Worm (Caenorhabditis elegans) whole organism, L1 larva: ENCODE results near the gene K10G4.5.

Experiments used
- F16B12.6 ChIP-seq: fragments of 150-350 bp; optimal IDR thresholded peaks from 2 replicates; lab custom pipeline; 2014; ENCODE audit warnings: missing biosample characterization, missing genetic modification characterization
- alr-1 ChIP-seq: fragments of 200-800 bp; sonication (Bioruptor generic); optimal IDR thresholded peaks from 2 replicates; lab custom pipeline; 2018; ENCODE audit warnings: borderline replicate concordance, mild to moderate bottlenecking, missing genetic modification characterization, missing compliant biosample characterization
- aly-2 ChIP-seq: fragments of 150-350 bp; optimal IDR thresholded peaks from 2 replicates; lab custom pipeline; 2014; ENCODE audit warnings: missing biosample characterization, missing genetic modification characterization
- blmp-1 ChIP-seq: fragments of 150-350 bp; optimal IDR thresholded peaks from 2 replicates; lab custom pipeline; 2014; ENCODE audit warnings: missing biosample characterization, missing genetic modification characterization
- ceh-63 ChIP-seq: fragments of 200-800 bp; sonication (Bioruptor generic); optimal IDR thresholded peaks from 2 replicates; lab custom pipeline; 2018; ENCODE audit warnings: mild to moderate bottlenecking, missing genetic modification characterization, missing compliant biosample characterization
- ceh-8 ChIP-seq: fragments of 200-800 bp; sonication (Bioruptor generic); optimal IDR thresholded peaks from 2 replicates; lab custom pipeline; 2018; ENCODE audit warnings: mild to moderate bottlenecking, missing genetic modification characterization, moderate library complexity, missing compliant biosample characterization
- ceh-82 ChIP-seq, 3 experiments: fragments of 150-350 bp in 1 of 3; sonication (generic microtip) in 2 of 3; optimal IDR thresholded peaks; 2 replicates each; lab custom pipeline; 2014 to 2017; ENCODE audit warnings: missing biosample characterization in 3 of 3, missing genetic modification characterization in 3 of 3
- ceh-90 ChIP-seq: sonication (generic microtip); optimal IDR thresholded peaks from 2 replicates; lab custom pipeline; 2016; ENCODE audit warnings: missing genetic modification characterization, missing compliant biosample characterization
- dpl-1 ChIP-seq, 3 experiments: fragments of 150-350 bp in 2 of 3; sonication (generic microtip) in 1 of 3; optimal IDR thresholded peaks; 2 replicates each; lab custom pipeline; 2014 to 2017; ENCODE audit warnings: missing biosample characterization in 3 of 3, missing genetic modification characterization in 3 of 3, missing genetic modification reagents in 3 of 3
- dsc-1 ChIP-seq: sonication (generic microtip); optimal IDR thresholded peaks from 2 replicates; lab custom pipeline; 2016; ENCODE audit warnings: mild to moderate bottlenecking, missing genetic modification characterization, missing compliant biosample characterization
- efl-3 ChIP-seq: fragments of 200-800 bp; sonication (Bioruptor generic); optimal IDR thresholded peaks from 2 replicates; lab custom pipeline; 2018; ENCODE audit warnings: mild to moderate bottlenecking, missing genetic modification characterization, missing compliant biosample characterization
- elt-2 ChIP-seq: sonication (generic microtip); optimal IDR thresholded peaks from 2 replicates; lab custom pipeline; 2016; ENCODE audit warnings: missing genetic modification characterization, mild to moderate bottlenecking, inconsistent platforms, missing compliant biosample characterization, missing genetic modification reagents
- fkh-4 ChIP-seq: sonication (generic microtip); optimal IDR thresholded peaks from 2 replicates; lab custom pipeline; 2016; ENCODE audit warnings: missing compliant biosample characterization, missing genetic modification characterization, borderline replicate concordance
- fos-1 ChIP-seq: fragments of 150-350 bp; optimal IDR thresholded peaks from 2 replicates; lab custom pipeline; 2014; ENCODE audit warnings: missing biosample characterization, missing genetic modification characterization
- hlh-17 ChIP-seq: fragments of 200-800 bp; sonication (Bioruptor generic); optimal IDR thresholded peaks from 2 replicates; lab custom pipeline; 2018; ENCODE audit warnings: missing genetic modification characterization, mild to moderate bottlenecking, missing compliant biosample characterization, moderate library complexity, borderline replicate concordance
- hpl-2 ChIP-seq: fragments of 150-350 bp; optimal IDR thresholded peaks from 2 replicates; lab custom pipeline; 2014; ENCODE audit warnings: missing biosample characterization, missing genetic modification reagents, missing genetic modification characterization
- lin-13 ChIP-seq: fragments of 150-350 bp; optimal IDR thresholded peaks from 2 replicates; lab custom pipeline; 2014; ENCODE audit warnings: missing biosample characterization, missing genetic modification reagents, missing genetic modification characterization
- lin-14 ChIP-seq: fragments of 200-800 bp; sonication (Bioruptor generic); optimal IDR thresholded peaks from 2 replicates; lab custom pipeline; 2018; ENCODE audit warnings: mild to moderate bottlenecking, missing genetic modification characterization, moderate library complexity, missing compliant biosample characterization
- lir-3 ChIP-seq: sonication (generic microtip); optimal IDR thresholded peaks from 2 replicates; lab custom pipeline; 2016; ENCODE audit warnings: mild to moderate bottlenecking, missing genetic modification characterization, moderate library complexity, missing compliant biosample characterization; ENCODE audit not compliant: poor library complexity
- mdl-1 ChIP-seq, 2 experiments: fragments of 150-350 bp; optimal IDR thresholded peaks; 2 replicates each; lab custom pipeline; 2014 to 2017; ENCODE audit warnings: missing biosample characterization in 2 of 2, missing genetic modification characterization in 2 of 2, inconsistent platforms in 1 of 2
- mef-2 ChIP-seq: fragments of 150-350 bp; optimal IDR thresholded peaks from 2 replicates; lab custom pipeline; 2014; ENCODE audit warnings: missing biosample characterization, missing genetic modification characterization
- mep-1 ChIP-seq: fragments of 150-350 bp; optimal IDR thresholded peaks from 2 replicates; lab custom pipeline; 2014; ENCODE audit warnings: missing biosample characterization, missing genetic modification characterization
- nhr-11 ChIP-seq: fragments of 150-350 bp; optimal IDR thresholded peaks from 2 replicates; lab custom pipeline; 2014; ENCODE audit warnings: missing biosample characterization, missing genetic modification characterization
- nhr-19 ChIP-seq: fragments of 200-800 bp; sonication (Bioruptor generic); conservative IDR thresholded peaks from 2 replicates; pipeline ENCODE4 v1.3.6; 2022; ENCODE audit warnings: missing genetic modification characterization, missing compliant biosample characterization
- nhr-20 ChIP-seq: sonication (generic microtip); optimal IDR thresholded peaks from 2 replicates; lab custom pipeline; 2016; ENCODE audit warnings: mild to moderate bottlenecking, missing genetic modification characterization, missing compliant biosample characterization
- nhr-71 ChIP-seq: sonication (generic microtip); optimal IDR thresholded peaks from 2 replicates; lab custom pipeline; 2016; ENCODE audit warnings: mild to moderate bottlenecking, missing genetic modification characterization, moderate library complexity, missing compliant biosample characterization
- nhr-76 ChIP-seq: sonication (generic microtip); optimal IDR thresholded peaks from 2 replicates; lab custom pipeline; 2017; ENCODE audit warnings: missing biosample characterization, missing genetic modification characterization
- nhr-84 ChIP-seq: sonication (generic microtip); optimal IDR thresholded peaks from 2 replicates; lab custom pipeline; 2017; ENCODE audit warnings: missing biosample characterization, missing genetic modification characterization
- nhr-90 ChIP-seq: sonication (generic microtip); optimal IDR thresholded peaks from 2 replicates; lab custom pipeline; 2016; ENCODE audit warnings: mild to moderate bottlenecking, missing genetic modification characterization, missing compliant biosample characterization; ENCODE audit not compliant: poor library complexity
- pag-3 ChIP-seq: sonication (generic microtip); optimal IDR thresholded peaks from 2 replicates; lab custom pipeline; 2017; ENCODE audit warnings: missing genetic modification characterization, mild to moderate bottlenecking, missing compliant biosample characterization, antibody characterized with exemption, borderline replicate concordance; ENCODE audit not compliant: insufficient read depth
- pax-3 ChIP-seq: fragments of 200-800 bp; sonication (Bioruptor generic); optimal IDR thresholded peaks from 2 replicates; lab custom pipeline; 2018; ENCODE audit warnings: mild to moderate bottlenecking, missing genetic modification characterization, moderate library complexity, missing compliant biosample characterization
- rnt-1 ChIP-seq: sonication (generic microtip); optimal IDR thresholded peaks from 2 replicates; lab custom pipeline; 2016; ENCODE audit warnings: mild to moderate bottlenecking, missing genetic modification characterization, moderate library complexity, missing compliant biosample characterization
- snu-23 ChIP-seq: sonication (generic microtip); optimal IDR thresholded peaks from 2 replicates; lab custom pipeline; 2016; ENCODE audit warnings: missing genetic modification characterization, missing compliant biosample characterization
- sup-37 ChIP-seq: fragments of 200-800 bp; sonication (Bioruptor generic); optimal IDR thresholded peaks from 2 replicates; lab custom pipeline; 2018; ENCODE audit warnings: mild to moderate bottlenecking, missing genetic modification characterization, missing compliant biosample characterization
- unc-86 ChIP-seq: sonication (generic microtip); optimal IDR thresholded peaks from 2 replicates; lab custom pipeline; 2016; ENCODE audit warnings: missing genetic modification characterization, missing compliant biosample characterization
- unc-98 ChIP-seq: fragments of 200-800 bp; sonication (Bioruptor generic); IDR thresholded peaks from 2 replicates; pipeline ENCODE4 v1.3.6; 2022; ENCODE audit warnings: missing genetic modification characterization, missing compliant biosample characterization
- vab-15 ChIP-seq: sonication (generic microtip); optimal IDR thresholded peaks from 2 replicates; lab custom pipeline; 2017; ENCODE audit warnings: missing genotype, mild to moderate bottlenecking, missing genetic modification characterization, missing compliant biosample characterization
- xbp-1 ChIP-seq: sonication (generic microtip); optimal IDR thresholded peaks from 2 replicates; lab custom pipeline; 2016; ENCODE audit warnings: missing genetic modification characterization, missing compliant biosample characterization
- zag-1 ChIP-seq: fragments of 150-350 bp; optimal IDR thresholded peaks from 2 replicates; lab custom pipeline; 2014; ENCODE audit warnings: missing biosample characterization, missing genetic modification characterization
- ztf-11 ChIP-seq, 2 experiments: sonication (generic microtip); optimal IDR thresholded peaks; 2 replicates each; lab custom pipeline; 2016 to 2017; ENCODE audit warnings: missing genetic modification characterization in 2 of 2, missing biosample characterization in 1 of 2, missing compliant biosample characterization in 1 of 2
- ztf-4 ChIP-seq: fragments of 150-350 bp; optimal IDR thresholded peaks from 2 replicates; lab custom pipeline; 2014; ENCODE audit warnings: missing biosample characterization, missing genetic modification characterization

Gene K10G4.5

ce11 chrV:17292740-17293139 is 8.5 kb downstream of the K10G4.5 start:
- TF ChIP-seq zag-1 (tag; lab: Kevin White, UChicago) (no peak), pax-3 (tag; lab: Kevin White, UChicago) (no peak)

- no peak for TF ChIP-seq nhr-90 (tag; lab: Kevin White, UChicago)
- TF ChIP-seq unc-86 (tag; lab: Kevin White, UChicago), result no peak
- TF ChIP-seq dsc-1 (tag; lab: Kevin White, UChicago), result no peak
- no peak for TF ChIP-seq nhr-20 (tag; lab: Kevin White, UChicago)
- no peak for TF ChIP-seq nhr-76 (tag; lab: Kevin White, UChicago)
- no peak for TF ChIP-seq mep-1 (tag; lab: Kevin White, UChicago)
- TF ChIP-seq ztf-11 (tag; optimal IDR thresholded peaks at IDR 0.05; lab: Kevin White, UChicago), result no peak
- TF ChIP-seq ceh-82 (tag; optimal IDR thresholded peaks at IDR 0.05; lab: Kevin White, UChicago), result no peak
- TF ChIP-seq ztf-4 (tag; lab: Kevin White, UChicago), result no peak
- no peak for TF ChIP-seq efl-3
- TF ChIP-seq ceh-63 (GFP tag; lab: Kevin White, UChicago), result no peak
- no peak for TF ChIP-seq elt-2 (tag; lab: Kevin White, UChicago)
- TF ChIP-seq hpl-2 (GFP tag; lab: Kevin White, UChicago), result no peak
- no peak for TF ChIP-seq dpl-1 (GFP tag; optimal IDR thresholded peaks at IDR 0.05; lab: Kevin White, UChicago)
- TF ChIP-seq nhr-84 (tag; lab: Kevin White, UChicago), result no peak
- TF ChIP-seq mef-2 (tag; lab: Kevin White, UChicago), result no peak
- no peak for TF ChIP-seq hlh-17 (GFP tag; lab: Kevin White, UChicago)
- no peak for TF ChIP-seq fos-1 (tag; lab: Kevin White, UChicago)
- TF ChIP-seq lir-3 (tag; lab: Kevin White, UChicago), result no peak
- TF ChIP-seq nhr-71, result no peak
- TF ChIP-seq, all 84 proteins: peak for 0
Observed at ce11 chrV:17284159-17284558, 17.1 kb downstream of the K10G4.5 start.

- TF ChIP-seq F16B12.6 (tag; lab: Kevin White, UChicago), result no peak
- TF ChIP-seq ceh-8, result no peak
- no peak for TF ChIP-seq elt-2 (tag; lab: Kevin White, UChicago)
- no peak for TF ChIP-seq rnt-1 (tag; lab: Kevin White, UChicago)
- no peak for TF ChIP-seq pax-3 (tag; lab: Kevin White, UChicago)
- no peak for TF ChIP-seq xbp-1 (tag; lab: Kevin White, UChicago)
- no peak for TF ChIP-seq hpl-2 (GFP tag; lab: Kevin White, UChicago)
- no peak for TF ChIP-seq alr-1 (tag; lab: Kevin White, UChicago)
- no peak for TF ChIP-seq ceh-90
- TF ChIP-seq efl-3, result no peak
- TF ChIP-seq nhr-19 (GFP tag; lab: Robert Waterston, UW), result no peak
- no peak for TF ChIP-seq nhr-71
- TF ChIP-seq fkh-4 (tag; lab: Kevin White, UChicago), result no peak
- TF ChIP-seq nhr-11, result no peak
- TF ChIP-seq pag-3, result no peak
- no peak for TF ChIP-seq vab-15 (tag; lab: Kevin White, UChicago)
- TF ChIP-seq blmp-1, result no peak
- TF ChIP-seq unc-98 (GFP tag; lab: Robert Waterston, UW), result no peak
- no peak for TF ChIP-seq aly-2 (tag; lab: Kevin White, UChicago)
- TF ChIP-seq, all 84 proteins: peak for 0
Observed at ce11 chrV:17273249-17273648, 28.0 kb downstream of the K10G4.5 start, which contains the start of gene K10G4.10. Gene K10G4.10, plus strand, starts transcription at chrV:17273549.

- no peak for TF ChIP-seq lin-13 (GFP tag; lab: Kevin White, UChicago)
- TF ChIP-seq mdl-1 (tag; optimal IDR thresholded peaks at IDR 0.05; lab: Kevin White, UChicago), result no peak
- no peak for TF ChIP-seq sup-37 (GFP tag; lab: Kevin White, UChicago)
- TF ChIP-seq snu-23 (GFP tag; lab: Kevin White, UChicago), result no peak
- no peak for TF ChIP-seq efl-3
- no peak for TF ChIP-seq pag-3
- TF ChIP-seq lin-14, result no peak
- TF ChIP-seq fos-1 (tag; lab: Kevin White, UChicago), result no peak
Observed at ce11 chrV:17272112-17272511, 29.2 kb downstream of the K10G4.5 start.
